Fruit fly (Drosophila melanogaster) whole organism, pupa: ENCODE measurements around the gene Regnase-1.

Experiments
- CG10348 ChIP-seq: fragments of 200-800 bp; sonication (Bioruptor generic); IDR thresholded peaks from 2 replicates; pipeline ENCODE4 v1.3.6; 2022; ENCODE audit warnings: missing biosample characterization, missing genetic modification characterization
- CG12605 ChIP-seq: fragments of 200-800 bp; sonication (Bioruptor generic); IDR thresholded peaks from 2 replicates; pipeline ENCODE4 v1.3.6; 2022; ENCODE audit warnings: missing biosample characterization, missing genetic modification characterization
- CG13204 ChIP-seq: fragments of 200-800 bp; sonication (Bioruptor generic); optimal IDR thresholded peaks from 2 replicates; lab custom pipeline; 2018; ENCODE audit warnings: missing biosample characterization, mild to moderate bottlenecking, missing genetic modification characterization, moderate library complexity
- CG14655 ChIP-seq: fragments of 200-800 bp; sonication (Bioruptor generic); optimal IDR thresholded peaks from 3 replicates; lab custom pipeline; 2017; ENCODE audit warnings: mild to moderate bottlenecking, missing biosample characterization, missing genetic modification reagents, missing genetic modification characterization
- CG15710 ChIP-seq: fragments of 200-800 bp; sonication (Bioruptor generic); optimal IDR thresholded peaks from 2 replicates; lab custom pipeline; 2018; ENCODE audit warnings: missing biosample characterization, mild to moderate bottlenecking, missing genetic modification characterization, moderate library complexity
- CG17806 ChIP-seq: fragments of 200-800 bp; sonication (Bioruptor generic); optimal IDR thresholded peaks from 2 replicates; lab custom pipeline; 2018; ENCODE audit warnings: missing biosample characterization, mild to moderate bottlenecking, missing genetic modification characterization, moderate library complexity
- CG32121 ChIP-seq: fragments of 200-800 bp; sonication (Bioruptor generic); IDR thresholded peaks from 2 replicates; pipeline ENCODE4 v1.3.6; 2022; ENCODE audit warnings: missing biosample characterization, missing genetic modification characterization
- CG34367 ChIP-seq: fragments of 200-800 bp; sonication (Bioruptor generic); optimal IDR thresholded peaks from 2 replicates; lab custom pipeline; 2018; ENCODE audit warnings: missing biosample characterization, mild to moderate bottlenecking, missing genetic modification characterization
- CG4496 ChIP-seq: fragments of 200-800 bp; sonication (Bioruptor generic); IDR thresholded peaks from 3 replicates; pipeline ENCODE4 v1.3.6; 2022; ENCODE audit warnings: missing biosample characterization, missing genetic modification characterization
- CG8159 ChIP-seq: fragments of 200-800 bp; sonication (Bioruptor generic); optimal IDR thresholded peaks from 3 replicates; lab custom pipeline; 2018; ENCODE audit warnings: missing biosample characterization, mild to moderate bottlenecking, missing genetic modification characterization, moderate library complexity
- CG8301 ChIP-seq: fragments of 200-800 bp; sonication (Bioruptor generic); optimal IDR thresholded peaks from 2 replicates; lab custom pipeline; 2018; ENCODE audit warnings: missing biosample characterization, mild to moderate bottlenecking, missing genetic modification characterization
- CG9948 ChIP-seq: fragments of 200-800 bp; sonication (Bioruptor generic); optimal IDR thresholded peaks from 2 replicates; lab custom pipeline; 2018; ENCODE audit warnings: missing biosample characterization, mild to moderate bottlenecking, missing genetic modification characterization, moderate library complexity
- D1 ChIP-seq: fragments of 200-800 bp; sonication (Bioruptor generic); optimal IDR thresholded peaks from 2 replicates; lab custom pipeline; 2018; ENCODE audit warnings: missing biosample characterization, mild to moderate bottlenecking, missing genetic modification characterization, moderate library complexity
- EcR ChIP-seq: fragments of 200-800 bp; sonication (Bioruptor generic); optimal IDR thresholded peaks from 3 replicates; lab custom pipeline; 2019; ENCODE audit warnings: missing biosample characterization, missing genetic modification characterization, mild to moderate bottlenecking, moderate library complexity, missing genetic modification reagents
- Ets98B ChIP-seq: fragments of 200-800 bp; sonication (Bioruptor generic); IDR thresholded peaks from 2 replicates; pipeline ENCODE4 v1.3.6; 2022; ENCODE audit warnings: missing biosample characterization, missing genetic modification characterization
- Pif1A ChIP-seq: fragments of 200-800 bp; sonication (Bioruptor generic); optimal IDR thresholded peaks from 3 replicates; lab custom pipeline; 2016; ENCODE audit warnings: missing biosample characterization, missing genetic modification characterization
- Pif1B ChIP-seq: fragments of 200-800 bp; sonication (Bioruptor generic); optimal IDR thresholded peaks from 3 replicates; lab custom pipeline; 2016; ENCODE audit warnings: missing biosample characterization, missing genetic modification characterization
- Snoo ChIP-seq: fragments of 200-800 bp; sonication (Bioruptor generic); optimal IDR thresholded peaks from 3 replicates; lab custom pipeline; 2017; ENCODE audit warnings: missing biosample characterization, mild to moderate bottlenecking, missing genetic modification characterization, inconsistent platforms
- fd96Ca ChIP-seq: fragments of 200-800 bp; sonication (Bioruptor generic); IDR thresholded peaks from 3 replicates; pipeline ENCODE4 v1.3.6; 2022; ENCODE audit warnings: missing biosample characterization, missing genetic modification characterization
- gl ChIP-seq: fragments of 200-800 bp; sonication (Bioruptor generic); optimal IDR thresholded peaks from 2 replicates; lab custom pipeline; 2018; ENCODE audit warnings: missing biosample characterization, mild to moderate bottlenecking, missing genetic modification characterization
- rn ChIP-seq: fragments of 200-800 bp; sonication (Bioruptor generic); IDR thresholded peaks from 2 replicates; pipeline ENCODE4 v1.3.6; 2022; ENCODE audit warnings: missing biosample characterization, missing genetic modification characterization

Regnase-1 gene

DNA sequence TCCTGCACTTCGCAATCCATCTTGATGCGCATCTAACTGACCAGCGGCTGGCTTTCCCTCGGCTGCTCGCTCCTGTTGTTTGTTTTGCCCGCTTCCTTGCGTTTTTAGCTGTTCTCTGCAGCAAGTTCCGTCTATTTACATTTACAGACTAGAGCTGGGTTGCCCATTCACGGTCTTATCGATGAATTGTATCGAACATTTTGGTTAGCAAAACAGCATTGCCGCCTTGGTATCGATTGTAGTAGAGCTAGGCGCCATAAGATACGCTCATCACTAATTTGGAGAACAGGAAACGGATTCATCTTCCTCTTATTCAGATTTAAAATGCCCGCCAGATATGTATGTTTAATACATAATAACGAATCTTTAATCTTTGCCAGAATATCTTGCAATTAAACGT lies at the start of gene Regnase-1:
Gene Regnase-1 (minus strand): TSS at position 170 of the 400 bp plus-strand sequence.
- TF ChIP-seq Snoo (tag; lab: Kevin White, UChicago): peak; percentile 91
- TF ChIP-seq CG12605 (GFP tag; lab: Robert Waterston, UW): peak; percentile 73
- no peak for TF ChIP-seq CG13204 (GFP tag; lab: Kevin White, UChicago)
- TF ChIP-seq CG32121 (GFP tag; lab: Robert Waterston, UW): peak; percentile 81
- TF ChIP-seq CG8301 (tag; lab: Kevin White, UChicago): no peak
- TF ChIP-seq CG4496 (GFP tag; lab: Robert Waterston, UW): peak; percentile 89
- no peak for TF ChIP-seq CG14655 (GFP tag; lab: Kevin White, UChicago)
- peak; percentile 78 for TF ChIP-seq Ets98B (GFP tag; lab: Robert Waterston, UW)
- peak; percentile 70 for TF ChIP-seq Pif1B (GFP tag; lab: Kevin White, UChicago)
- TF ChIP-seq EcR (GFP tag; lab: Kevin White, UChicago): no peak
- peak; percentile 64 for TF ChIP-seq CG8159 (tag; lab: Kevin White, UChicago)
- no peak for TF ChIP-seq CG17806 (tag; lab: Kevin White, UChicago)
- TF ChIP-seq CG9948: peak; percentile 50
- peak; percentile 83 for TF ChIP-seq CG34367 (tag; lab: Kevin White, UChicago)
- TF ChIP-seq Pif1A: no peak
- no peak for TF ChIP-seq CG10348 (GFP tag; lab: Robert Waterston, UW)
- peak; percentile 76 for TF ChIP-seq fd96Ca (GFP tag; lab: Robert Waterston, UW)
- no peak for TF ChIP-seq rn
- TF ChIP-seq CG15710: no peak
- no peak for TF ChIP-seq D1 (tag; lab: Kevin White, UChicago)
- no peak for TF ChIP-seq gl

DNA sequence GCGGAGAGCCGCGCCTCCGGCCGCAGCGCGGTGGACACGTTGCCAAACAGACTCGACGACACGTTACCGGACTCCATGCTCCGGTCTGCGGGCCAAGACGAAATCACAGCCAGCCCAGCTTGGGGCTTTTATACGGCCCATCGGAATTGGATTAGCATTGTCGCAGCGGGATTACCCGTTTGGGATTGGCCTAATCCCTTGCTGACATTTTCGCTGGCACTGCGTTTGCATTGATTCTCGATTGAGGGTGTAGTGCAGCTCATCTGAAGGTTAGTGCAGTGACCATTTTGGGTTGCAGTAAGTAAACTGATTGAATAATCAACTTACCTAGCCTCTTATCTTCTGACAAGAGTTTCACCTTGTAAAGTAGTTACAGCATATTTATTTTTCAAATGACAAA lies 46.5 kb upstream of the Regnase-1 start, which contains the start of gene Rh3:
Gene Rh3 (minus strand): TSS at position 101 of the 400 bp plus-strand sequence.
- TF ChIP-seq CG8159 (tag; lab: Kevin White, UChicago): no peak
- TF ChIP-seq fd96Ca (GFP tag; lab: Robert Waterston, UW): no peak
- TF ChIP-seq D1 (tag; lab: Kevin White, UChicago): no peak

DNA sequence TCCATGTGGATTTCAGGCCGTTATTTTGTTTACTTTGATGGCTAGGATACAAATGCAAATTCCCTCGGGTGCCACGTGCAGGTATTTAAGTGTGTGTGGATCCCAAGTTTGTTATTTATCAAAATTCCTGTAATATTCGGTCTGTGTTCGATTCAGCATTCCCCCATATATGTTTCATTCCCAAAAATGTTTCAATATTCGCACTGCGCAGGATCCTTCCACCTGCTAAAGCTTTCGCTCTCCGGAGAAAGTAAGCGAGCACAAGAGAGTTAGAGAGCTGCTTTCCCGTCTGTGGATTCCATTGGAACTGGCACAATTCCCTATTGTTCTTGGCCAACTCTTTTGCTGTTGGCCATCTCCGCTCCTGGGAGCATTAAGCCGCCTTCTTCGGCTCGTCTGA lies 44.3 kb upstream of the Regnase-1 start:
- TF ChIP-seq CG14655 (GFP tag; lab: Kevin White, UChicago) (no peak), CG12605 (GFP tag; lab: Robert Waterston, UW) (no peak), CG4496 (GFP tag; lab: Robert Waterston, UW) (no peak), CG17806 (tag; lab: Kevin White, UChicago) (no peak), rn (no peak), CG10348 (GFP tag; lab: Robert Waterston, UW) (no peak), D1 (tag; lab: Kevin White, UChicago) (no peak), Ets98B (GFP tag; lab: Robert Waterston, UW) (no peak)

DNA sequence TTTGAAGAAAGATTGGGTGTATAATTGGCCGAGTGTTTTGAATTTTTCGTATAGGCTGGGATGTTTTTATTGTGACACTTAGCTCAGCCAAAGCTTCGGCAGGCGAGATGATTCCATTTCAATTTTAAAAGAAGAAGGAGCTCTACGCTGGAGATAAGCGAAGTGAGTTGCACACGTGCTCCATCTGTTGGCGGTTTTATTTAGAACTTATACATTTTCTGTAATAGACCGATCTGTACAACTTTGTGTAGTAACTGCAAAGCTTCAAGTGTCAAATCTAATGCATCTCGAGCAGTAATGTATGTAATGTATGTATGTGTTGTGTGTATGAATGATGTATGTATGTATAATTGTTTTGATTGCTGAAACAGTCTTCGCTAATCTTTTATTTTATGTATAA lies 30.6 kb upstream of the Regnase-1 start:
- TF ChIP-seq EcR (GFP tag; lab: Kevin White, UChicago): no peak
- TF ChIP-seq Snoo (tag; lab: Kevin White, UChicago): no peak
- TF ChIP-seq Pif1A: no peak

DNA sequence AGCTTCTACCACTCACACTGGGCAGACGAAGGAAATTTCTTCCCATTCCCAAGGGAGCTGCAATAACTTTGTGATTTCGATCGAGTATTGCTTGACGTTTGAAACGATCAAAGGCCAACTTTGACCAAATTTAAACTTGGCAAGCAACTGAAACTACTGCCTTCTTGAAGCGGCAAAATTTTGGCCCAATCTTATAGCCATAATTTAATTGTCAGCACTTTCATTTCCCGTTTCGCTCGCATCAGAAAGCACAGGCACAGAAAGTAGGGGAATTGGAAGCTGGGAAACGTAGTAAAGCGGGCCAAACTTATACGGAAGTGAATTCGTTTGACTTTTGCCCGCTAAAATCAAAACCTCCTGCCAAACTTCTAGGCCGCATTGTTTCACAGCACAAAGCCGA lies 23.8 kb upstream of the Regnase-1 start, which contains the start of gene CG4390:
Gene CG4390 (minus strand): TSS at position 101 of the 400 bp plus-strand sequence.
- TF ChIP-seq CG8159 (tag; lab: Kevin White, UChicago) (no peak), fd96Ca (GFP tag; lab: Robert Waterston, UW) (no peak), CG32121 (GFP tag; lab: Robert Waterston, UW) (no peak), CG14655 (GFP tag; lab: Kevin White, UChicago) (no peak), CG8301 (tag; lab: Kevin White, UChicago) (no peak), gl (no peak), CG13204 (GFP tag; lab: Kevin White, UChicago) (no peak), CG34367 (tag; lab: Kevin White, UChicago) (no peak), Snoo (tag; lab: Kevin White, UChicago) (no peak), rn (no peak), CG10348 (GFP tag; lab: Robert Waterston, UW) (no peak), CG9948 (no peak), D1 (tag; lab: Kevin White, UChicago) (no peak), Pif1A (no peak), CG17806 (tag; lab: Kevin White, UChicago) (no peak), CG15710 (no peak)

DNA sequence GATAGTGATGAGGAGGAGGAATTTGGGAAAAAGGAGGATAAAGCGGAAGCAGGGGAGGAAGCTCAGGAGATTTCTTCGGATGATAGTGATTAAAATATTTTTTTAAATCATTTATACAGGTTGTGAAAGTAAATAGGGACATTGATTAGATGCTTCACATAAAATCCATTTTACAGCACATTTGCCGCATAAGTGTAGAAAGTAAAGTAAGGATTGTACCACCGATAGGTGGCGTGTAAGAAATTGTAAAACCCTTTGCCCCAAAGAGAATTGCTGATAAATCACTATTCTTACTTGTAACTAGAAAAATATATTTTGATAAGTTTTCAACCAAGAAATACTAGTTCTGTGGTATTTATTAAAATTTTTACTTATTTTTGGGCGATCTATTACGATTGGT lies 23.1 kb upstream of the Regnase-1 start:
- TF ChIP-seq fd96Ca (GFP tag; lab: Robert Waterston, UW) (no peak), CG15710 (no peak), CG13204 (GFP tag; lab: Kevin White, UChicago) (no peak), CG8159 (tag; lab: Kevin White, UChicago) (no peak), CG14655 (GFP tag; lab: Kevin White, UChicago) (no peak), D1 (tag; lab: Kevin White, UChicago) (no peak), Pif1B (GFP tag; lab: Kevin White, UChicago) (no peak), gl (no peak), Pif1A (no peak), CG4496 (GFP tag; lab: Robert Waterston, UW) (no peak), Snoo (tag; lab: Kevin White, UChicago) (no peak), CG12605 (GFP tag; lab: Robert Waterston, UW) (no peak)

DNA sequence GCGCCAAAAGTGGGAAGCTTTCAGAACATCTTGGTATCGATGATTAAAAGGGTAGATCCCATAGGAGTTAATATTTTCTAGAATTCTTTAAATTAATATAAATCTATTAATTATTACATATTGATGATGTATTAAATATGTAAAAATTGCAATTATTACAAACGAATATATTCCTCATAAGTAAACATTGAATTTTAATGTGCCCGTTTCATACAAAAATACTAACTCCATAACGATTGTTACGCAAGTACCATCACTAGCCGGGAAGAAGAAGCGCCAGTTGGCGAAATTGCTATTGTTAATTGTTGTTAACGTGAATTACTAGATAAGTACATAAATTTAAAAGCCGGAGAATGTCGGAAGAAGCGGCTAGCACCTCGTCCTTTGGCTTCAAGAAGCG lies 21.6 kb upstream of the Regnase-1 start, which contains the start of gene mdlc:
Gene mdlc (plus strand): TSS at position 248 of the 400 bp plus-strand sequence.
- TF ChIP-seq CG4496 (GFP tag; lab: Robert Waterston, UW): no peak
- no peak for TF ChIP-seq EcR (GFP tag; lab: Kevin White, UChicago)
- no peak for TF ChIP-seq CG8159 (tag; lab: Kevin White, UChicago)
- no peak for TF ChIP-seq CG34367 (tag; lab: Kevin White, UChicago)
- TF ChIP-seq CG32121 (GFP tag; lab: Robert Waterston, UW): no peak
- TF ChIP-seq rn: no peak
- TF ChIP-seq CG8301 (tag; lab: Kevin White, UChicago): no peak
- TF ChIP-seq gl: no peak
- TF ChIP-seq Snoo (tag; lab: Kevin White, UChicago): no peak
- TF ChIP-seq fd96Ca (GFP tag; lab: Robert Waterston, UW): no peak
- no peak for TF ChIP-seq CG12605 (GFP tag; lab: Robert Waterston, UW)
- no peak for TF ChIP-seq CG13204 (GFP tag; lab: Kevin White, UChicago)
- no peak for TF ChIP-seq Ets98B (GFP tag; lab: Robert Waterston, UW)
- TF ChIP-seq CG9948: no peak
